Worm (Caenorhabditis elegans): ENCODE results near the gene wrk-1.

DNA sequence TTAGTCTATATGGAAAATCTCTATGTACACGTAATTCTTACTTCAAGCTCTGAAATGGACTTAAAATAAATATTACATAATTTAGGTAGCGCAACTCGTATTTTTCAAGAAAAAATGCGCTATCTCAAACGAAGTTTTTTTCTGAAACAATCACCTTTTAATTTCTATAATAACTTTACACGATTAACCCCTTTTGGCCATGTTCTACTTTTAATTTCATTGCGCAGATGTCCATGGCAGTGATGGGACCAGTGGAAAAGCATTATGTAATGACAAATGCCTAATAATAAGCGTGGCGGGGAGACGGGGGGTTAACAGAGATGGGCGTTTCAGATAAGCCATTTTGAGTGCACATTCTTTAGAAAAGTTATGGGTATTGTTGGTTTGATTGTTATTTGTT lies 884 bp downstream of the wrk-1 start:
- TF ChIP-seq fkh-10 (GFP tag; optimal IDR thresholded peaks at IDR 0.05) (no peak), ama-1 (optimal IDR thresholded peaks at IDR 0.05) (no peak), rnt-1 (tag; optimal IDR thresholded peaks at IDR 0.05) (no peak), elt-3 (tag; optimal IDR thresholded peaks at IDR 0.05) (no peak), skn-1 (tag; optimal IDR thresholded peaks at IDR 0.05) (no peak), sup-37 (GFP tag; optimal IDR thresholded peaks at IDR 0.05) (no peak), pax-3 (tag; optimal IDR thresholded peaks at IDR 0.05) (no peak), ztf-4 (tag; optimal IDR thresholded peaks at IDR 0.05) (no peak), nhr-77 (tag; optimal IDR thresholded peaks at IDR 0.05) (no peak), nhr-11 (tag; optimal IDR thresholded peaks at IDR 0.05) (no peak), lin-39 (tag; optimal IDR thresholded peaks at IDR 0.05) (no peak)
